Worm (Caenorhabditis elegans) whole organism, L3 larva: ENCODE measurements around the gene gly-8.

Experiments used
- ceh-16 ChIP-seq: sonication (generic microtip); optimal IDR thresholded peaks from 2 replicates; lab custom pipeline; 2017; ENCODE audit warnings: missing biosample characterization, missing genetic modification characterization
- daf-12 ChIP-seq: fragments of 150-350 bp; optimal IDR thresholded peaks from 2 replicates; lab custom pipeline; 2014; ENCODE audit warnings: missing biosample characterization, missing genetic modification reagents, missing genetic modification characterization
- egl-27 ChIP-seq: sonication (generic microtip); optimal IDR thresholded peaks from 4 replicates; lab custom pipeline; 2017; ENCODE audit warnings: missing biosample characterization, missing genetic modification reagents, missing genetic modification characterization
- egl-5 ChIP-seq: fragments of 150-350 bp; optimal IDR thresholded peaks from 2 replicates; lab custom pipeline; 2017; ENCODE audit warnings: missing biosample characterization, missing genetic modification reagents, missing genetic modification characterization, inconsistent platforms
- elt-1 ChIP-seq: fragments of 150-350 bp; optimal IDR thresholded peaks from 2 replicates; lab custom pipeline; 2014; ENCODE audit warnings: missing biosample characterization, missing genetic modification characterization
- elt-2 ChIP-seq: sonication (generic microtip); optimal IDR thresholded peaks from 2 replicates; lab custom pipeline; 2016; ENCODE audit warnings: missing genetic modification reagents, mild to moderate bottlenecking, missing genetic modification characterization, missing compliant biosample characterization
- elt-3 ChIP-seq, 3 experiments: fragments of 150-350 bp in 1 of 3; sonication (generic microtip) in 2 of 3; optimal IDR thresholded peaks; 2 replicates in 2 of 3; 4 replicates in 1 of 3; lab custom pipeline; 2014 to 2017; ENCODE audit warnings: missing biosample characterization in 3 of 3, missing genetic modification characterization in 3 of 3
- fkh-2 ChIP-seq: fragments of 150-350 bp; optimal IDR thresholded peaks from 2 replicates; lab custom pipeline; 2014; ENCODE audit warnings: missing biosample characterization, missing genetic modification reagents, missing genetic modification characterization
- hmg-11 ChIP-seq: sonication (generic microtip); optimal IDR thresholded peaks from 2 replicates; lab custom pipeline; 2016; ENCODE audit warnings: missing genetic modification characterization, missing compliant biosample characterization
- lin-15B ChIP-seq: fragments of 150-350 bp; optimal IDR thresholded peaks from 2 replicates; lab custom pipeline; 2014; ENCODE audit warnings: missing biosample characterization, missing genetic modification characterization
- lsy-12 ChIP-seq: sonication (generic microtip); optimal IDR thresholded peaks from 2 replicates; lab custom pipeline; 2016; ENCODE audit warnings: mild to moderate bottlenecking, missing genetic modification characterization, missing compliant biosample characterization
- mdl-1 ChIP-seq: fragments of 150-350 bp; optimal IDR thresholded peaks from 2 replicates; lab custom pipeline; 2014; ENCODE audit warnings: missing biosample characterization, missing genetic modification characterization
- nfya-1 ChIP-seq: sonication (generic microtip); optimal IDR thresholded peaks from 2 replicates; lab custom pipeline; 2017; ENCODE audit warnings: missing genetic modification characterization, mild to moderate bottlenecking, missing compliant biosample characterization, antibody characterized with exemption, moderate library complexity; ENCODE audit not compliant: insufficient read depth
- nhr-23 ChIP-seq: fragments of 150-350 bp; optimal IDR thresholded peaks from 2 replicates; lab custom pipeline; 2014; ENCODE audit warnings: missing biosample characterization, missing genetic modification reagents, missing genetic modification characterization
- nhr-237 ChIP-seq: fragments of 150-350 bp; optimal IDR thresholded peaks from 2 replicates; lab custom pipeline; 2014; ENCODE audit warnings: missing biosample characterization, missing genetic modification characterization
- nhr-25 ChIP-seq: sonication (generic microtip); optimal IDR thresholded peaks from 2 replicates; lab custom pipeline; 2017; ENCODE audit warnings: missing biosample characterization, missing genetic modification characterization
- nhr-28 ChIP-seq: fragments of 150-350 bp; optimal IDR thresholded peaks from 2 replicates; lab custom pipeline; 2014; ENCODE audit warnings: missing biosample characterization, missing genetic modification characterization
- nhr-43 ChIP-seq: sonication (generic microtip); optimal IDR thresholded peaks from 2 replicates; lab custom pipeline; 2016; ENCODE audit warnings: mild to moderate bottlenecking, missing genetic modification characterization, missing compliant biosample characterization; ENCODE audit not compliant: poor library complexity, severe bottlenecking
- nhr-67 ChIP-seq: fragments of 150-350 bp; optimal IDR thresholded peaks from 2 replicates; lab custom pipeline; 2014; ENCODE audit warnings: missing biosample characterization, missing genetic modification characterization
- nhr-76 ChIP-seq: fragments of 150-350 bp; sonication (generic microtip); optimal IDR thresholded peaks from 5 replicates; lab custom pipeline; 2014; ENCODE audit warnings: missing biosample characterization, missing genetic modification characterization
- nhr-77 ChIP-seq: fragments of 150-350 bp; optimal IDR thresholded peaks from 2 replicates; lab custom pipeline; 2014; ENCODE audit warnings: missing biosample characterization, missing genetic modification characterization
- pha-4 ChIP-seq: fragments of 150-350 bp; optimal IDR thresholded peaks from 2 replicates; lab custom pipeline; 2014; ENCODE audit warnings: missing biosample characterization, missing genetic modification reagents, missing genetic modification characterization
- pqm-1 ChIP-seq: fragments of 150-350 bp; optimal IDR thresholded peaks from 2 replicates; lab custom pipeline; 2017; ENCODE audit warnings: missing biosample characterization, missing genetic modification characterization, inconsistent platforms
- sea-2 ChIP-seq: fragments of 150-350 bp; sonication (generic microtip); optimal IDR thresholded peaks from 4 replicates; lab custom pipeline; 2014; ENCODE audit warnings: missing biosample characterization, missing genetic modification reagents, missing genetic modification characterization
- skn-1 ChIP-seq: fragments of 150-350 bp; optimal IDR thresholded peaks from 2 replicates; lab custom pipeline; 2014; ENCODE audit warnings: missing biosample characterization, missing genetic modification characterization
- snpc-4 ChIP-seq: fragments of 150-350 bp; optimal IDR thresholded peaks from 2 replicates; lab custom pipeline; 2014; ENCODE audit warnings: missing biosample characterization, missing genetic modification characterization
- tbx-2 ChIP-seq: sonication (generic microtip); optimal IDR thresholded peaks from 2 replicates; lab custom pipeline; 2016; ENCODE audit warnings: mild to moderate bottlenecking, missing genetic modification characterization, missing compliant biosample characterization
- zag-1 ChIP-seq: fragments of 150-350 bp; optimal IDR thresholded peaks from 2 replicates; lab custom pipeline; 2014; ENCODE audit warnings: missing biosample characterization, missing genetic modification characterization
- ztf-4 ChIP-seq: fragments of 150-350 bp; optimal IDR thresholded peaks from 2 replicates; lab custom pipeline; 2014; ENCODE audit warnings: missing biosample characterization, missing genetic modification characterization

gly-8 gene

DNA sequence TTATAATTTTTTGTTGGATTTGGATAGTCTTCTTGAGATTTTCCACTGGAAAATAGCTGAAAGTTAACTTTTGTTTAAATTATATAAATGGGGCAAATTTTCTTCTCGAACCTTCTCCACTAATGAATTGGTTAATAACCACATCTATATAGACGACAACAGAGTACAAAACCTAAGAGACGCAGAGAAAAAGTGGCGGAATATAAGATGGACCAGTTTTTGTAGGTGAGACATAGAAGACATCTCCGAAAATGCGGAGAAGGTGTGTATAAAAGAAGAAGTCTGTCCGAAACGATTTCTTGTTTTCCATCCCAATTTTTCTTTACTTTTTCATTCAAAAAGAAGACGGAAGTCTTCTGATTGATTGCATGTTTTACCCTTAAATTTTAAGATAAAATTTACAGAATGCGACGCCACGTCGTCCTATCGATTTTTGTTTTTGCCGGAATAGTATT is at the start of gene gly-8:
TSS of gene gly-8 (plus strand) at position 405 of the 455 bp plus-strand sequence.
- TF ChIP-seq daf-12 (tag; lab: Kevin White, UChicago) (no peak), nhr-25 (peak; percentile 70), nfya-1 (tag; lab: Kevin White, UChicago) (peak; percentile 27), nhr-23 (tag; lab: Kevin White, UChicago) (peak; percentile 72), snpc-4 (tag; lab: Kevin White, UChicago) (no peak)
- TF ChIP-seq, all 47 proteins: peak for 3

- TF ChIP-seq nhr-77: no peak
- no peak for TF ChIP-seq egl-27 (tag; lab: Kevin White, UChicago)
- TF ChIP-seq sea-2 (GFP tag; lab: Kevin White, UChicago): no peak
- no peak for TF ChIP-seq elt-3 (tag; optimal IDR thresholded peaks at IDR 0.05; lab: Kevin White, UChicago)
- TF ChIP-seq, all 47 proteins: peak for 0
Observed at ce11 chrIII:11579380-11579779, 45.7 kb upstream of the gly-8 start.

DNA sequence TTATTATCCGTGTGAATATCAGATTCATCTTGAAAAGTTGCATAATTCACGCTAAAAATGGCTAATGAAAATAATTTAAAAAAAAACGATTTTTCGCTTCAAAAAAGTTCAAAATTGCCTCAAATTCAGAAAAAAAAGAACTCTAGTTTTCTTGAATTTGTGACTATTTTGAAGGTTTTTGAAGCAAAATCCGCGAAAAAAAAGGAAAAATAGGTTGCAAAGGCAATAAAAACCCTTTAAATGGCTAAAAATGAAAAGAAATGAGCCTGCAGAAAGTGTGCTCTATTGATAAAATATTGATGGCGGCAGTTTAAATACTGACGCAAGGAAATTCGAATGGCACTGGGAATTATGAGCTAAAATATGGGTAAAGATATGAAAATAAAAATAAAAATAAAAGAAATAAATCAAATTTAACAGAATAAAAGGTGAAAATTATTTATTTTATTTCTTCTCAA is 44.6 kb upstream of the gly-8 start, which contains the start of gene Y66D12A.7:
TSS of gene Y66D12A.7 (minus strand) at position 51 of the 458 bp plus-strand sequence.
- TF ChIP-seq tbx-2 (no peak), pqm-1 (tag; lab: Kevin White, UChicago) (peak; percentile 1), fkh-2 (tag; lab: Kevin White, UChicago) (no peak), elt-1 (tag; lab: Kevin White, UChicago) (no peak), nfya-1 (tag; lab: Kevin White, UChicago) (peak; percentile 44), lin-15B (tag; lab: Kevin White, UChicago) (peak; percentile 64), lsy-12 (tag; lab: Kevin White, UChicago) (no peak), egl-5 (tag; lab: Kevin White, UChicago) (peak; percentile 60), pha-4 (tag; lab: Kevin White, UChicago) (peak; percentile 55), sea-2 (GFP tag; lab: Kevin White, UChicago) (no peak), nhr-67 (tag; lab: Kevin White, UChicago) (no peak), hmg-11 (no peak)

DNA sequence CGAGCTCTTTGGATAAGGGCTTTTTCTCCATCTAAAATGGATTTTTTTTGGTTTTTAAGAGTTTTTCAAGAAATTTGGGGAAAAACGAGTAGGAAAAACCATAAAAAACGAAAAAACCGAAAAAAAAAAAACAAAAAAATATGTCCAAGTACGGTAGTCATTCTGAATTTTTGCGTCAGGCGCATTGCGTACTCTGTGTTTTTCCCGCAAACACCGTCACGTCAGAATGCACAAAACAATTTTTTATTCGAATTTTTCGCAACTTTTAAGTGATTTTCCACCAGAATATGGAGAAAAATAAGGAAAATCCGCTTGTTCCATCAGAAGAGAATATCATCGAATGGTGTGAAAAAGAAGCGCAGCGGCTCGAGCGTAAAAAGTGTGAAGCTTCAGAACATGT is 43.7 kb upstream of the gly-8 start, which contains the start of the genes Y66D12A.6 and ceh-92:
TSS of gene Y66D12A.6 (minus strand) at position 31 of the 400 bp plus-strand sequence.
TSS of gene ceh-92 (plus strand) at position 229 of the 400 bp plus-strand sequence.
- no peak for TF ChIP-seq skn-1 (tag; lab: Kevin White, UChicago)
- no peak for TF ChIP-seq ceh-16 (tag; lab: Kevin White, UChicago)
- no peak for TF ChIP-seq egl-27 (tag; lab: Kevin White, UChicago)
- TF ChIP-seq ztf-4 (tag; lab: Kevin White, UChicago): no peak
- TF ChIP-seq pqm-1 (tag; lab: Kevin White, UChicago): no peak
- TF ChIP-seq elt-1 (tag; lab: Kevin White, UChicago): no peak
- no peak for TF ChIP-seq nhr-43 (tag; lab: Kevin White, UChicago)
- TF ChIP-seq elt-2: no peak
- TF ChIP-seq nhr-77: no peak
- TF ChIP-seq nhr-237: no peak
- no peak for TF ChIP-seq sea-2 (GFP tag; lab: Kevin White, UChicago)
- no peak for TF ChIP-seq nhr-28

DNA sequence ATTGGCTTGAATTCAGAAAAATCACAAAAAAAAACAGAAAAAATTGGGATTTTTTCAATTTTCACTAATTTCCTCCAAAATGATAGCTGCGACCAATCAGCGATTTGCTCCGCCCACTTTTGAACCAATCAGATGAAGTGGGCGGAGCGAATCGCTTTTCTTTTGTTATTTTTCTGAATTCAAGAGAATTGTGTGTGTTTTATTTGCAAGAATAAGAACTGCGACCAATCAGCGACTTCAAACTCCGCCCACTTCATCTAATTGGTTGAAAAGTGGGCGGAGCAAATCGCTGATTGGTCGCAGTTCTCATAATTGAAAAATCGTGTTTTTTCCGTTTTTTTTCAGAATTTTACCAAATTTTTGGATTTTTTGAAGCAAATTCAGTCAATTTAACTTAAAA is 42.5 kb upstream of the gly-8 start:
- TF ChIP-seq mdl-1 (tag; lab: Kevin White, UChicago): no peak
- peak; percentile 86 for TF ChIP-seq nfya-1 (tag; lab: Kevin White, UChicago)
- TF ChIP-seq, all 47 proteins: peak for 1

DNA sequence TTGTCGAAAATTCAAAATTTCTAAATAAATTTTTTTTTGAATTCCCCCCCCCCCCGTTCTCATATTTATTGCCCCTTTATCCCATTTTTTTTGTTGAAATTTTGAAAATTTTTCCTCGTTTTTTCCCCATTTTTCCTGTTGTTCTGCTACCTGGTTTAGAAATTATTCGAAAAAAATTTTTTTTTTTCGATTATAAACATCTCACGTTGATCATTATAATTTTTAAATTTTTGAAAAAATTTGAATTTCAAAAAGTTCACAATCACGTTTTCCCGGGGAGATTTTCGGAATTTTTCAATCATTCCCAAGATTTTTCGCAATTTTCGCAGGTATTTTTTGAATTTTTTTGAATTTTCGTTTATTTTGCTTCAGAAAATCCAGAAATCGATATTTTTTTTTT is 36.1 kb upstream of the gly-8 start, which contains the start of gene Y66D12A.3:
TSS of gene Y66D12A.3 (plus strand) at position 301 of the 400 bp plus-strand sequence.
- TF ChIP-seq zag-1 (tag; lab: Kevin White, UChicago) (no peak), nhr-237 (no peak), nhr-76 (no peak)

- no peak for TF ChIP-seq ztf-4 (tag; lab: Kevin White, UChicago)
- TF ChIP-seq nfya-1 (tag; lab: Kevin White, UChicago): peak; percentile 65
Observed at ce11 chrIII:11589311-11589710, 35.7 kb upstream of the gly-8 start.
